Fruit fly (Drosophila melanogaster) S2 (cell line): ENCODE results near the gene Ugt36A1.

ENCODE experiments used
- CG8478 ChIP-seq: fragments of >200 bp; optimal IDR thresholded peaks from 2 replicates; lab custom pipeline; 2018
- CTCF ChIP-seq, 2 experiments: fragments of >200 bp; optimal IDR thresholded peaks; 2 replicates each; lab custom pipeline; 2018

DNA sequence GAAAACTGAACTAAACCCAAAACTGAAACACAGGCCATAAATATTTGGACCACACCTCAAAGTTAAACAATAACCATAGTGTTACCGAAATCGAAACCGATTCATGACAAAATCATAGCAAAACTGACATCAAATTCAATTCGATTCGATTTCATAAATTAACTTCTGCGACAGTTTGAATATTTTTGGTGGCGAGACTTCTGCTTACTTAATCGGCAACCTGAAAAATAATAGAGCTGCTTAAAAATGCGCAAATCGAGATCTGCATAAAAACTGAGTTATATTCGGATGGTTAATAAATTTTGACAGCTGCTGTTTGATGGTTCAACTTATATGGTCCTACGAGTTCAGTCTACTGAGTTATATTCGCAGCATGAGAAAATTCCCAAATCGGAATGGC lies 15.3 kb upstream of the Ugt36A1 start:
- TF ChIP-seq CG8478 (lab: Kevin White, UChicago) (no peak), CTCF (optimal IDR thresholded peaks at IDR 0.05; lab: Kevin White, UChicago) (no peak)
